Fruit fly (Drosophila melanogaster): ENCODE data around the gene CG7536.

- no peak for TF ChIP-seq usp (GFP tag; optimal IDR thresholded peaks at IDR 0.05)
- TF ChIP-seq Myc (optimal IDR thresholded peaks at IDR 0.05), result no peak
- TF ChIP-seq HLH106 (tag; optimal IDR thresholded peaks at IDR 0.05), result no peak
- no peak for TF ChIP-seq ey (GFP tag; optimal IDR thresholded peaks at IDR 0.05)
- TF ChIP-seq pan (optimal IDR thresholded peaks at IDR 0.05), result no peak
- no peak for TF ChIP-seq Sp1 (GFP tag; optimal IDR thresholded peaks at IDR 0.05)
- TF ChIP-seq Dfd (GFP tag; optimal IDR thresholded peaks at IDR 0.05), result no peak
- no peak for TF ChIP-seq dsf (GFP tag; optimal IDR thresholded peaks at IDR 0.05; ENCODE audit: borderline replicate concordance)
These were observed 20.3 kb upstream of the CG7536 start for dm6 chrX:18108676-18109075.

Measured in whole organism, wandering third instar larva.